Fruit fly (Drosophila melanogaster) whole organism, embryonic: ENCODE measurements around the gene Dus1.

Experiments used
- Aef1 ChIP-seq: fragments of 200-800 bp; sonication (Bioruptor generic); IDR thresholded peaks from 3 replicates; pipeline ENCODE4 v1.3.6; 2022; ENCODE audit warnings: missing biosample characterization, missing genetic modification characterization
- Atf6 ChIP-seq: fragments of 200-800 bp; sonication (Bioruptor generic); IDR thresholded peaks from 2 replicates; pipeline ENCODE4 v1.3.6; 2022; ENCODE audit warnings: missing biosample characterization, missing genetic modification characterization
- B-H2 ChIP-seq: fragments of 200-800 bp; sonication (Bioruptor generic); optimal IDR thresholded peaks from 2 replicates; lab custom pipeline; 2018; ENCODE audit warnings: missing biosample characterization, mild to moderate bottlenecking, missing genetic modification characterization
- BEAF-32 ChIP-seq: fragments of 200-800 bp; sonication (Bioruptor generic); optimal IDR thresholded peaks from 3 replicates; lab custom pipeline; 2017; ENCODE audit warnings: missing biosample characterization, missing genetic modification characterization, mild to moderate bottlenecking, moderate library complexity, missing genetic modification reagents
- CG1233 ChIP-seq: fragments of 200-800 bp; sonication (Bioruptor generic); optimal IDR thresholded peaks from 4 replicates; lab custom pipeline; 2018; ENCODE audit warnings: missing biosample characterization, mild to moderate bottlenecking, missing genetic modification characterization
- CG13123 ChIP-seq: fragments of 200-800 bp; sonication (Bioruptor generic); optimal IDR thresholded peaks from 2 replicates; lab custom pipeline; 2016; ENCODE audit warnings: missing biosample characterization, missing genetic modification characterization
- CG13296 ChIP-seq: fragments of 200-800 bp; sonication (Bioruptor generic); optimal IDR thresholded peaks from 3 replicates; lab custom pipeline; 2018; ENCODE audit warnings: missing biosample characterization, mild to moderate bottlenecking, missing genetic modification characterization
- CG15479 ChIP-seq: fragments of 200-800 bp; sonication (Bioruptor generic); optimal IDR thresholded peaks from 3 replicates; lab custom pipeline; 2019; ENCODE audit warnings: missing biosample characterization, mild to moderate bottlenecking, missing genetic modification characterization, moderate library complexity
- CG15514 ChIP-seq: fragments of 200-800 bp; sonication (Bioruptor generic); optimal IDR thresholded peaks from 3 replicates; lab custom pipeline; 2017; ENCODE audit warnings: missing biosample characterization, missing genetic modification characterization, mild to moderate bottlenecking, moderate library complexity, missing genetic modification reagents
- CG1792 ChIP-seq: fragments of 200-800 bp; sonication (Bioruptor generic); optimal IDR thresholded peaks from 2 replicates; lab custom pipeline; 2016; ENCODE audit warnings: missing biosample characterization, missing genetic modification characterization
- CG32767 ChIP-seq: fragments of 200-800 bp; sonication (Bioruptor generic); IDR thresholded peaks from 2 replicates; pipeline ENCODE4 v1.3.6; 2022; ENCODE audit warnings: missing biosample characterization, missing genetic modification characterization
- CG32772 ChIP-seq: fragments of 200-800 bp; sonication (Bioruptor generic); IDR thresholded peaks from 2 replicates; pipeline ENCODE4 v1.3.6; 2022; ENCODE audit warnings: missing biosample characterization, missing genetic modification characterization
- CG3407 ChIP-seq: fragments of 200-800 bp; sonication (Bioruptor generic); optimal IDR thresholded peaks from 2 replicates; lab custom pipeline; 2018; ENCODE audit warnings: missing biosample characterization, mild to moderate bottlenecking, missing genetic modification characterization
- CG8924 ChIP-seq: fragments of 200-800 bp; optimal IDR thresholded peaks from 3 replicates; lab custom pipeline; 2019; ENCODE audit warnings: missing biosample characterization, mild to moderate bottlenecking, missing genetic modification characterization, moderate library complexity
- CG9797 ChIP-seq: fragments of 200-800 bp; sonication (Bioruptor generic); optimal IDR thresholded peaks from 3 replicates; lab custom pipeline; 2018; ENCODE audit warnings: missing biosample characterization, mild to moderate bottlenecking, missing genetic modification characterization
- Dbx ChIP-seq: fragments of 200-800 bp; sonication (Bioruptor generic); IDR thresholded peaks from 3 replicates; pipeline ENCODE4 v1.3.6; 2022; ENCODE audit warnings: missing biosample characterization, missing genetic modification characterization
- Dp ChIP-seq: fragments of 200-800 bp; sonication (Bioruptor generic); optimal IDR thresholded peaks from 2 replicates; lab custom pipeline; 2018; ENCODE audit warnings: missing biosample characterization, mild to moderate bottlenecking, missing genetic modification characterization, moderate library complexity
- Ets65A ChIP-seq: fragments of 200-800 bp; sonication (Bioruptor generic); peaks from one replicate; lab custom pipeline; 2016; ENCODE audit warnings: missing biosample characterization, missing genetic modification characterization
- HHEX ChIP-seq: fragments of 200-800 bp; sonication (Bioruptor generic); optimal IDR thresholded peaks from 3 replicates; lab custom pipeline; 2017; ENCODE audit warnings: missing biosample characterization, mild to moderate bottlenecking, missing genetic modification characterization, missing genetic modification reagents
- Lpt ChIP-seq: fragments of >200 bp; optimal IDR thresholded peaks from 2 replicates; lab custom pipeline; 2018; ENCODE audit warnings: missing biosample characterization, missing genetic modification characterization
- MBD-R2 ChIP-seq: fragments of 200-800 bp; sonication (Bioruptor generic); IDR thresholded peaks from 2 replicates; pipeline ENCODE4 v1.3.6; 2022; ENCODE audit warnings: missing biosample characterization, missing genetic modification characterization
- MESR4 ChIP-seq: fragments of 200-800 bp; sonication (Bioruptor generic); optimal IDR thresholded peaks from 2 replicates; lab custom pipeline; 2018; ENCODE audit warnings: missing biosample characterization, mild to moderate bottlenecking, missing genetic modification characterization, moderate library complexity
- Myb ChIP-seq: fragments of 200-800 bp; sonication (Bioruptor generic); optimal IDR thresholded peaks from 2 replicates; lab custom pipeline; 2016; ENCODE audit warnings: missing biosample characterization, missing genetic modification characterization
- NC2β ChIP-seq: fragments of 200-800 bp; sonication (Bioruptor generic); optimal IDR thresholded peaks from 2 replicates; lab custom pipeline; 2016; ENCODE audit warnings: missing biosample characterization, missing genetic modification characterization
- Opbp ChIP-seq: fragments of 200-800 bp; sonication (Bioruptor generic); IDR thresholded peaks from 3 replicates; pipeline ENCODE4 v1.3.6; 2022; ENCODE audit warnings: missing biosample characterization, missing genetic modification characterization; ENCODE audit not compliant: partially characterized antibody
- Rx ChIP-seq: fragments of 200-800 bp; sonication (Bioruptor generic); IDR thresholded peaks from 2 replicates; pipeline ENCODE4 v1.3.6; 2022; ENCODE audit warnings: missing biosample characterization, missing genetic modification characterization
- Usf ChIP-seq: fragments of 200-800 bp; sonication (Bioruptor generic); optimal IDR thresholded peaks from 2 replicates; lab custom pipeline; 2017; ENCODE audit warnings: missing genotype, missing biosample characterization, missing genetic modification characterization
- Xbp1 ChIP-seq: fragments of 200-800 bp; sonication (Bioruptor generic); optimal IDR thresholded peaks from 3 replicates; lab custom pipeline; 2016; ENCODE audit warnings: missing biosample characterization, mild to moderate bottlenecking, missing genetic modification characterization
- bowl ChIP-seq: fragments of 200-800 bp; sonication (Bioruptor generic); IDR thresholded peaks from 2 replicates; pipeline ENCODE4 v1.3.6; 2022; ENCODE audit warnings: missing biosample characterization, missing genetic modification characterization
- crp ChIP-seq, 2 experiments: fragments of 200-800 bp; sonication (Bioruptor generic); optimal IDR thresholded peaks; 2 replicates in 1 of 2; 3 replicates in 1 of 2; lab custom pipeline; 2017; ENCODE audit warnings: missing biosample characterization in 2 of 2, missing genetic modification characterization in 2 of 2, mild to moderate bottlenecking in 1 of 2, moderate library complexity in 1 of 2
- disco-r ChIP-seq: fragments of 200-800 bp; sonication (Bioruptor generic); optimal IDR thresholded peaks from 2 replicates; lab custom pipeline; 2016; ENCODE audit warnings: missing biosample characterization, missing genetic modification characterization
- gem ChIP-seq: fragments of 200-800 bp; sonication (Bioruptor generic); optimal IDR thresholded peaks from 2 replicates; lab custom pipeline; 2019; ENCODE audit warnings: missing biosample characterization, mild to moderate bottlenecking, missing genetic modification characterization, moderate library complexity
- inv ChIP-seq: fragments of 200-800 bp; sonication (Bioruptor generic); IDR thresholded peaks from 2 replicates; pipeline ENCODE4 v1.3.6; 2022; ENCODE audit warnings: missing biosample characterization, missing genetic modification characterization; ENCODE audit not compliant: partially characterized antibody
- knrl ChIP-seq: fragments of 200-800 bp; sonication (Bioruptor generic); IDR thresholded peaks from 3 replicates; pipeline ENCODE4 v1.3.6; 2022; ENCODE audit warnings: missing biosample characterization, missing genetic modification characterization; ENCODE audit not compliant: partially characterized antibody
- nerfin-1 ChIP-seq: fragments of 200-800 bp; sonication (Bioruptor generic); optimal IDR thresholded peaks from 3 replicates; lab custom pipeline; 2019; ENCODE audit warnings: missing biosample characterization, mild to moderate bottlenecking, missing genetic modification characterization, moderate library complexity
- org-1 ChIP-seq: fragments of 200-800 bp; sonication (Bioruptor generic); optimal IDR thresholded peaks from 2 replicates; lab custom pipeline; 2017; ENCODE audit warnings: missing biosample characterization, missing genetic modification characterization
- otp ChIP-seq: fragments of 200-800 bp; sonication (Bioruptor generic); IDR thresholded peaks from 3 replicates; pipeline ENCODE4, ENCODE4 v1.3.6; 2022; ENCODE audit warnings: missing biosample characterization, missing genetic modification characterization
- pfk ChIP-seq: fragments of 200-800 bp; sonication (Bioruptor generic); optimal IDR thresholded peaks from 2 replicates; lab custom pipeline; 2018; ENCODE audit warnings: missing biosample characterization, mild to moderate bottlenecking, missing genetic modification characterization, moderate library complexity
- pros ChIP-seq: fragments of 200-800 bp; sonication (Bioruptor generic); optimal IDR thresholded peaks from 3 replicates; lab custom pipeline; 2019; ENCODE audit warnings: missing biosample characterization, mild to moderate bottlenecking, missing genetic modification characterization, moderate library complexity
- slp2 ChIP-seq: fragments of 200-800 bp; sonication (Bioruptor generic); optimal IDR thresholded peaks from 2 replicates; lab custom pipeline; 2016; ENCODE audit warnings: missing biosample characterization, missing genetic modification characterization
- sna ChIP-seq: fragments of 200-800 bp; sonication (Bioruptor generic); IDR thresholded peaks from 2 replicates; pipeline ENCODE4 v1.3.6; 2022; ENCODE audit warnings: missing biosample characterization, missing genetic modification characterization; ENCODE audit not compliant: partially characterized antibody
- sob ChIP-seq: fragments of 200-800 bp; sonication (Bioruptor generic); IDR thresholded peaks from 2 replicates; pipeline ENCODE4 v1.3.6; 2022; ENCODE audit warnings: missing biosample characterization, missing genetic modification characterization
- tll ChIP-seq, 2 experiments: fragments of 200-800 bp in 1 of 2; fragments of >200 bp in 1 of 2; sonication (Bioruptor generic) in 1 of 2; optimal IDR thresholded peaks; 2 replicates each; lab custom pipeline; 2017 to 2019; ENCODE audit warnings: missing biosample characterization in 2 of 2, missing genetic modification characterization in 2 of 2, mild to moderate bottlenecking in 1 of 2, moderate library complexity in 1 of 2
- ttk ChIP-seq: fragments of 200-800 bp; sonication (Bioruptor generic); IDR thresholded peaks from 2 replicates; pipeline ENCODE4 v2.1.2; 2022; ENCODE audit warnings: missing biosample characterization, missing genetic modification characterization
- twi ChIP-seq: fragments of 200-800 bp; optimal IDR thresholded peaks from 2 replicates; lab custom pipeline; 2019; ENCODE audit warnings: missing biosample characterization, mild to moderate bottlenecking, missing genetic modification characterization, moderate library complexity
- vvl ChIP-seq: fragments of 200-800 bp; sonication (Bioruptor generic); IDR thresholded peaks from 2 replicates; pipeline ENCODE4 v1.3.6; 2022; ENCODE audit warnings: missing biosample characterization, missing genetic modification characterization

Dus1 gene

DNA sequence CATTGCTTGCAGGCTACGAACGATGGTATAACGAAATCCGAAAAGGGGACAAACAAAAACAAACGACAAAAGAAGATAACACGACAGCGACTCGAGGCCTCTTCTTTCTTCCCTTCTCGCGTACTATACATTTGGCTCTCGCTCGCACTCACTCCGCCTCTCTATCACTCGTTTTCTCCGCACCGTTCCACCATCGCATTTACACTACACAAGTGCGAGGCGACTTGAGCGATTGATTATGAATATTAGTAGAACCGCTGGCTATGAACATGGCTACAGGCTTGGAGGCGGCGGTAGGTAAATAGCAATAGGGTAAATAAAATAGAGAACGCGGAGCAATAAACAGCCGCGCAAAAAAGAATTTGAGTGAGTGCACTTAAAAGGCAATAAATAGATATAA is 51.0 kb downstream of the Dus1 start (continued):
- no peak for TF ChIP-seq Atf6 (GFP tag; lab: Robert Waterston, UW)
- peak; percentile 38 for TF ChIP-seq CG1792 (GFP tag; lab: Kevin White, UChicago)
- TF ChIP-seq Aef1 (GFP tag; lab: Robert Waterston, UW): no peak
- no peak for TF ChIP-seq Xbp1 (GFP tag; lab: Kevin White, UChicago)
- TF ChIP-seq bowl (GFP tag; lab: Robert Waterston, UW): no peak
- peak; percentile 21 for TF ChIP-seq HHEX (GFP tag; lab: Kevin White, UChicago)
- TF ChIP-seq CG1233: peak; percentile 41
- peak; percentile 87 for TF ChIP-seq CG15479 (GFP tag; lab: Kevin White, UChicago)
- no peak for TF ChIP-seq CG32767 (GFP tag; lab: Robert Waterston, UW)
- TF ChIP-seq CG3407 (GFP tag; lab: Kevin White, UChicago): peak; percentile 47
- no peak for TF ChIP-seq Rx
- peak; percentile 48; the same call in 1 of the 2 replicates for TF ChIP-seq sob
- no peak for TF ChIP-seq CG32772
- TF ChIP-seq gem (tag; lab: Kevin White, UChicago): peak; percentile 21
- TF ChIP-seq crp (GFP tag; optimal IDR thresholded peaks at IDR 0.05; lab: Kevin White, UChicago): no peak
- no peak for TF ChIP-seq twi (tag; lab: Kevin White, UChicago)
- TF ChIP-seq CG13296 (GFP tag; lab: Kevin White, UChicago): no peak
- no peak for TF ChIP-seq slp2

- TF ChIP-seq MBD-R2 (GFP tag; lab: Robert Waterston, UW) (no peak), otp (GFP tag; lab: Robert Waterston, UW) (0 out of 3 replicates have a peak, but pooled peaks have one; percentile 22), pfk (GFP tag; lab: Kevin White, UChicago) (peak; percentile 89), pros (GFP tag; lab: Kevin White, UChicago) (peak; percentile 97), org-1 (GFP tag; lab: Kevin White, UChicago) (no peak), Ets65A (GFP tag; lab: Kevin White, UChicago) (peak; percentile 31), Lpt (GFP tag; lab: Kevin White, UChicago) (no peak), nerfin-1 (tag; lab: Kevin White, UChicago) (peak; percentile 60), Dp (no peak), CG13123 (GFP tag; lab: Kevin White, UChicago) (no peak)
These were observed 52.0 kb downstream of the Dus1 start for dm6 chr2L:219441-220033.

- 0 out of 2 replicates have a peak, but pooled peaks have one; percentile 42 for TF ChIP-seq vvl (GFP tag; lab: Robert Waterston, UW)
- TF ChIP-seq tll (GFP tag; optimal IDR thresholded peaks at IDR 0.05; lab: Kevin White, UChicago): peak in 1 of 2 experiments; percentile 31
- peak; percentile 80 for TF ChIP-seq CG9797 (GFP tag; lab: Kevin White, UChicago)
- TF ChIP-seq MESR4: peak; percentile 86
- TF ChIP-seq B-H2: peak; percentile 32
- peak; percentile 27 for TF ChIP-seq disco-r
- no peak for TF ChIP-seq ttk (GFP tag; lab: Robert Waterston, UW)
- TF ChIP-seq Dbx (GFP tag; lab: Robert Waterston, UW): 0 out of 3 replicates have a peak, but pooled peaks have one; percentile 10
- peak; percentile 38; the same call in 1 of the 2 replicates for TF ChIP-seq inv (GFP tag; lab: Robert Waterston, UW)
- peak; percentile 51 for TF ChIP-seq CG8924 (tag; lab: Kevin White, UChicago)
- peak; percentile 75 for TF ChIP-seq CG15514 (GFP tag; lab: Kevin White, UChicago)
- TF ChIP-seq Myb (GFP tag; lab: Kevin White, UChicago): peak; percentile 88
- no peak for TF ChIP-seq twi (tag; lab: Kevin White, UChicago)
- peak; percentile 63 for TF ChIP-seq BEAF-32 (GFP tag; lab: Kevin White, UChicago)
- TF ChIP-seq sna (GFP tag; lab: Robert Waterston, UW): peak; percentile 15; the same call in 1 of the 2 replicates
- TF ChIP-seq Opbp: peak; percentile 60
- no peak for TF ChIP-seq Usf (GFP tag; lab: Kevin White, UChicago)
- TF ChIP-seq NC2β (GFP tag; lab: Kevin White, UChicago): peak; percentile 23
- TF ChIP-seq knrl (GFP tag; lab: Robert Waterston, UW): peak; percentile 46; the same call in 2 of the 3 replicates
These were observed 64.3 kb downstream of the Dus1 start, which contains the start of the genes Tbc1d15-17 and CG11617 for dm6 chr2L:207129-207813. Tbc1d15-17 (plus strand) TSS chr2L:207179. CG11617 (minus strand) TSS chr2L:207297.
